Fruit fly (Drosophila melanogaster) whole organism, prepupa: ENCODE results near the gene Rfx.

Experiments
- CG11294 ChIP-seq: fragments of 200-800 bp; sonication (Bioruptor generic); IDR thresholded peaks from 2 replicates; pipeline ENCODE4 v1.3.6; 2022; ENCODE audit warnings: missing biosample characterization, missing genetic modification characterization
- CG11762 ChIP-seq: fragments of 200-800 bp; sonication (Bioruptor generic); optimal IDR thresholded peaks from 3 replicates; lab custom pipeline; 2016; ENCODE audit warnings: missing biosample characterization, missing genetic modification characterization; ENCODE audit not compliant: insufficient read depth
- CG15336 ChIP-seq: fragments of 200-800 bp; sonication (Bioruptor generic); IDR thresholded peaks from 2 replicates; pipeline ENCODE4 v1.3.6; 2022; ENCODE audit warnings: missing biosample characterization, missing genetic modification characterization
- CG1621 ChIP-seq: fragments of 200-800 bp; sonication (Bioruptor generic); optimal IDR thresholded peaks from 3 replicates; lab custom pipeline; 2018; ENCODE audit warnings: missing biosample characterization, mild to moderate bottlenecking, missing genetic modification characterization
- CG3032 ChIP-seq: fragments of 200-800 bp; optimal IDR thresholded peaks from 2 replicates; lab custom pipeline; 2019; ENCODE audit warnings: missing biosample characterization, mild to moderate bottlenecking, missing genetic modification characterization, moderate library complexity
- CG31627 ChIP-seq: fragments of 200-800 bp; sonication (Bioruptor generic); optimal IDR thresholded peaks from 3 replicates; lab custom pipeline; 2016; ENCODE audit warnings: missing biosample characterization, missing genetic modification characterization
- CG34406 ChIP-seq: fragments of 200-800 bp; sonication (Bioruptor generic); optimal IDR thresholded peaks from 3 replicates; lab custom pipeline; 2016; ENCODE audit warnings: missing biosample characterization, missing genetic modification characterization
- CG6276 ChIP-seq: fragments of 200-800 bp; sonication (Bioruptor generic); optimal IDR thresholded peaks from 2 replicates; lab custom pipeline; 2017; ENCODE audit warnings: missing biosample characterization, mild to moderate bottlenecking, missing genetic modification characterization
- CG8632 ChIP-seq: fragments of 200-800 bp; sonication (Bioruptor generic); optimal IDR thresholded peaks from 3 replicates; lab custom pipeline; 2016; ENCODE audit warnings: missing biosample characterization, missing genetic modification characterization
- Eip78C ChIP-seq: fragments of 200-800 bp; sonication (Bioruptor generic); peaks from one replicate; lab custom pipeline; 2016; ENCODE audit warnings: missing biosample characterization, missing genetic modification characterization
- Eip93F ChIP-seq: fragments of 200-800 bp; sonication (Bioruptor generic); optimal IDR thresholded peaks from 2 replicates; lab custom pipeline; 2016; ENCODE audit warnings: missing biosample characterization, mild to moderate bottlenecking, missing genetic modification characterization
- Ets96B ChIP-seq: fragments of 200-800 bp; optimal IDR thresholded peaks from 2 replicates; lab custom pipeline; 2019; ENCODE audit warnings: missing biosample characterization, mild to moderate bottlenecking, missing genetic modification characterization, moderate library complexity
- Gug ChIP-seq: fragments of 200-800 bp; sonication (Bioruptor generic); IDR thresholded peaks from 2 replicates; pipeline ENCODE4 v1.3.6; 2022; ENCODE audit warnings: missing biosample characterization, missing genetic modification characterization
- Hr38 ChIP-seq: sonication (Bioruptor generic); optimal IDR thresholded peaks from 2 replicates; lab custom pipeline; 2016; ENCODE audit warnings: missing biosample characterization, missing genetic modification characterization
- Hr39 ChIP-seq: fragments of 200-800 bp; sonication (Bioruptor generic); optimal IDR thresholded peaks from 2 replicates; lab custom pipeline; 2016; ENCODE audit warnings: missing biosample characterization, missing genetic modification characterization
- Hr4 ChIP-seq: fragments of 200-800 bp; sonication (Bioruptor generic); optimal IDR thresholded peaks from 3 replicates; lab custom pipeline; 2016; ENCODE audit warnings: missing biosample characterization, missing genetic modification characterization
- Lpt ChIP-seq: fragments of 200-800 bp; sonication (Bioruptor generic); optimal IDR thresholded peaks from 3 replicates; lab custom pipeline; 2016; ENCODE audit warnings: missing biosample characterization, missing genetic modification characterization
- Met ChIP-seq: fragments of 200-800 bp; sonication (Bioruptor generic); optimal IDR thresholded peaks from 3 replicates; lab custom pipeline; 2016; ENCODE audit warnings: missing biosample characterization, missing genetic modification characterization
- Smox ChIP-seq: fragments of 200-800 bp; sonication (Bioruptor generic); optimal IDR thresholded peaks from 3 replicates; lab custom pipeline; 2016; ENCODE audit warnings: missing biosample characterization, missing genetic modification characterization
- Sox102F ChIP-seq: fragments of 200-800 bp; sonication (Bioruptor generic); optimal IDR thresholded peaks from 2 replicates; lab custom pipeline; 2016; ENCODE audit warnings: missing biosample characterization, mild to moderate bottlenecking, missing genetic modification characterization
- Sox14 ChIP-seq: fragments of 200-800 bp; sonication (Bioruptor generic); optimal IDR thresholded peaks from 3 replicates; lab custom pipeline; 2016; ENCODE audit warnings: missing biosample characterization, missing genetic modification characterization
- acj6 ChIP-seq: fragments of 200-800 bp; sonication (Bioruptor generic); optimal IDR thresholded peaks from 3 replicates; lab custom pipeline; 2016; ENCODE audit warnings: missing biosample characterization, missing genetic modification characterization
- cyc ChIP-seq: fragments of 200-800 bp; sonication (Bioruptor generic); optimal IDR thresholded peaks from 3 replicates; lab custom pipeline; 2016; ENCODE audit warnings: missing biosample characterization, missing genetic modification characterization
- dac ChIP-seq: fragments of 200-800 bp; sonication (Bioruptor generic); optimal IDR thresholded peaks from 2 replicates; lab custom pipeline; 2017; ENCODE audit warnings: missing biosample characterization, mild to moderate bottlenecking, missing genetic modification characterization
- dsx ChIP-seq: fragments of 200-800 bp; optimal IDR thresholded peaks from 3 replicates; lab custom pipeline; 2019; ENCODE audit warnings: missing biosample characterization, mild to moderate bottlenecking, missing genetic modification characterization, moderate library complexity; ENCODE audit not compliant: poor library complexity, severe bottlenecking
- eg ChIP-seq: fragments of 200-800 bp; sonication (Bioruptor generic); IDR thresholded peaks from 3 replicates; pipeline ENCODE4 v1.3.6; 2022; ENCODE audit warnings: missing biosample characterization, missing genetic modification characterization
- esn ChIP-seq: fragments of 200-800 bp; sonication (Bioruptor generic); optimal IDR thresholded peaks from 2 replicates; lab custom pipeline; 2016; ENCODE audit warnings: missing biosample characterization, mild to moderate bottlenecking, missing genetic modification characterization, moderate library complexity
- fkh ChIP-seq: fragments of 200-800 bp; sonication (Bioruptor generic); optimal IDR thresholded peaks from 3 replicates; lab custom pipeline; 2017; ENCODE audit warnings: missing biosample characterization, mild to moderate bottlenecking, missing genetic modification characterization, moderate library complexity
- net ChIP-seq: fragments of 200-800 bp; sonication (Bioruptor generic); optimal IDR thresholded peaks from 3 replicates; lab custom pipeline; 2016; ENCODE audit warnings: missing biosample characterization, missing genetic modification characterization
- pdm3 ChIP-seq: fragments of 200-800 bp; sonication (Bioruptor generic); optimal IDR thresholded peaks from 3 replicates; lab custom pipeline; 2016; ENCODE audit warnings: missing biosample characterization, missing genetic modification characterization
- salr ChIP-seq, 2 experiments: fragments of 200-800 bp; sonication (Bioruptor generic); optimal IDR thresholded peaks; 3 replicates each; lab custom pipeline; 2016 to 2018; ENCODE audit warnings: missing biosample characterization in 2 of 2, missing genetic modification characterization in 2 of 2, mild to moderate bottlenecking in 1 of 2
- spab ChIP-seq: fragments of 200-800 bp; sonication (Bioruptor generic); optimal IDR thresholded peaks from 2 replicates; lab custom pipeline; 2017; ENCODE audit warnings: missing biosample characterization, mild to moderate bottlenecking, missing genetic modification characterization, missing genetic modification reagents
- svp ChIP-seq: fragments of 200-800 bp; sonication (Bioruptor generic); peaks from one replicate; lab custom pipeline; 2016; ENCODE audit warnings: missing biosample characterization, missing genetic modification characterization
- topi ChIP-seq: fragments of 200-800 bp; sonication (Bioruptor generic); optimal IDR thresholded peaks from 3 replicates; lab custom pipeline; 2016; ENCODE audit warnings: missing biosample characterization, missing genetic modification characterization
- vri ChIP-seq: fragments of 200-800 bp; sonication (Bioruptor generic); optimal IDR thresholded peaks from 3 replicates; lab custom pipeline; 2016; ENCODE audit warnings: missing biosample characterization, mild to moderate bottlenecking, missing genetic modification characterization

Rfx gene

dm6 chr3R:10393654-10394367 lies 15.9 kb upstream of the Rfx start:
- peak; percentile 40 for TF ChIP-seq Eip78C (GFP tag; lab: Kevin White, UChicago)
- 0 out of 2 replicates have a peak, but pooled peaks have one; percentile 30 for TF ChIP-seq Gug
- TF ChIP-seq Met (GFP tag; lab: Kevin White, UChicago) = peak; percentile 11
- no peak for TF ChIP-seq svp (GFP tag; lab: Kevin White, UChicago)
- TF ChIP-seq Hr39 = no peak
- TF ChIP-seq acj6 (GFP tag; lab: Kevin White, UChicago) = peak; percentile 10
- TF ChIP-seq CG15336 (GFP tag; lab: Robert Waterston, UW) = peak; percentile 47
- TF ChIP-seq esn (GFP tag; lab: Kevin White, UChicago) = peak; percentile 45
- TF ChIP-seq CG3032 (tag; lab: Kevin White, UChicago) = peak; percentile 24
- peak; percentile 14 for TF ChIP-seq CG31627 (GFP tag; lab: Kevin White, UChicago)
- peak; percentile 84 for TF ChIP-seq vri (GFP tag; lab: Kevin White, UChicago)
- no peak for TF ChIP-seq CG11762 (GFP tag; lab: Kevin White, UChicago)
- peak; percentile 33 for TF ChIP-seq CG8632
- TF ChIP-seq eg (GFP tag; lab: Robert Waterston, UW) = peak; percentile 63; the same call in 2 of the 3 replicates
- peak; percentile 78 for TF ChIP-seq fkh (GFP tag; lab: Kevin White, UChicago)
- TF ChIP-seq CG11294 (GFP tag; lab: Robert Waterston, UW) = 0 out of 2 replicates have a peak, but pooled peaks have one; percentile 16
- peak; percentile 44 for TF ChIP-seq Hr4 (GFP tag; lab: Kevin White, UChicago)
- TF ChIP-seq Ets96B (tag; lab: Kevin White, UChicago) = peak; percentile 20
- no peak for TF ChIP-seq spab (GFP tag; lab: Kevin White, UChicago)

dm6 chr3R:10393020-10393653 lies 15.3 kb upstream of the Rfx start:
- TF ChIP-seq vri (GFP tag; lab: Kevin White, UChicago) (no peak), svp (GFP tag; lab: Kevin White, UChicago) (peak; percentile 55), CG8632 (no peak)

- TF ChIP-seq Sox14 (GFP tag; lab: Kevin White, UChicago) = peak; percentile 61
- peak; percentile 65 for TF ChIP-seq Eip78C (GFP tag; lab: Kevin White, UChicago)
- TF ChIP-seq CG6276 (GFP tag; lab: Kevin White, UChicago) = no peak
- TF ChIP-seq dsx (GFP tag; lab: Kevin White, UChicago) = peak; percentile 10
- peak; percentile 2 for TF ChIP-seq vri (GFP tag; lab: Kevin White, UChicago)
These were observed 14.7 kb upstream of the Rfx start for dm6 chr3R:10392539-10392919.

dm6 chr3R:10391863-10392538 lies 14.1 kb upstream of the Rfx start:
- TF ChIP-seq spab (GFP tag; lab: Kevin White, UChicago) (no peak), Hr39 (no peak), CG3032 (tag; lab: Kevin White, UChicago) (no peak), Hr4 (GFP tag; lab: Kevin White, UChicago) (no peak), CG8632 (no peak), Eip93F (GFP tag; lab: Kevin White, UChicago) (no peak), Gug (no peak), CG6276 (GFP tag; lab: Kevin White, UChicago) (no peak), CG15336 (GFP tag; lab: Robert Waterston, UW) (no peak), Hr38 (GFP tag; lab: Kevin White, UChicago) (no peak), eg (GFP tag; lab: Robert Waterston, UW) (0 out of 3 replicates have a peak, but pooled peaks have one; percentile 20), salr (GFP tag; optimal IDR thresholded peaks at IDR 0.05; lab: Kevin White, UChicago) (no peak), topi (GFP tag; lab: Kevin White, UChicago) (no peak), cyc (GFP tag; lab: Kevin White, UChicago) (no peak), CG1621 (peak; percentile 45), svp (GFP tag; lab: Kevin White, UChicago) (peak; percentile 99), Sox14 (GFP tag; lab: Kevin White, UChicago) (no peak), vri (GFP tag; lab: Kevin White, UChicago) (peak; percentile 56), net (GFP tag; lab: Kevin White, UChicago) (no peak), Ets96B (tag; lab: Kevin White, UChicago) (no peak), Lpt (GFP tag; lab: Kevin White, UChicago) (no peak), acj6 (GFP tag; lab: Kevin White, UChicago) (no peak), Sox102F (GFP tag; lab: Kevin White, UChicago) (no peak), CG34406 (no peak), dac (GFP tag; lab: Kevin White, UChicago) (no peak), Smox (GFP tag; lab: Kevin White, UChicago) (no peak), pdm3 (GFP tag; lab: Kevin White, UChicago) (no peak), fkh (GFP tag; lab: Kevin White, UChicago) (no peak)
